Fruit fly (Drosophila melanogaster): ENCODE results near the gene CG46025.
"Not testable (repeated sequence)": the region's sequence is repeated elsewhere in the genome, so short reads cannot be mapped to it uniquely, and the experiment has no call there.

Gene CG46025

dm6 chr2L:7753874-7754273 is at the start of gene CG46025:
Gene CG46025 (plus strand): TSS chr2L:7754174.
- TF ChIP-seq ttk (optimal IDR thresholded peaks at IDR 0.05) (no peak), psq (optimal IDR thresholded peaks at IDR 0.05) (no peak), Myc (optimal IDR thresholded peaks at IDR 0.05) (no peak), insv (optimal IDR thresholded peaks at IDR 0.05) (no peak), Sin3A (optimal IDR thresholded peaks at IDR 0.05) (no peak), h (optimal IDR thresholded peaks at IDR 0.05) (no peak)

- TF ChIP-seq Myc (optimal IDR thresholded peaks at IDR 0.05), result no peak
- TF ChIP-seq h (optimal IDR thresholded peaks at IDR 0.05), result no peak
- TF ChIP-seq ttk (optimal IDR thresholded peaks at IDR 0.05), result no peak
- no peak for TF ChIP-seq psq (optimal IDR thresholded peaks at IDR 0.05)
- TF ChIP-seq Sin3A (optimal IDR thresholded peaks at IDR 0.05), result no peak
- TF ChIP-seq insv (optimal IDR thresholded peaks at IDR 0.05), result no peak
Measured at dm6 chr2L:7710580-7710979, 43.4 kb upstream of the CG46025 start, which contains the start of gene Ntl. Gene Ntl (plus strand): TSS chr2L:7710880.

- no peak for TF ChIP-seq Sin3A (optimal IDR thresholded peaks at IDR 0.05)
- TF ChIP-seq Myc (optimal IDR thresholded peaks at IDR 0.05), result no peak
- TF ChIP-seq psq (optimal IDR thresholded peaks at IDR 0.05), result no peak
- TF ChIP-seq insv (optimal IDR thresholded peaks at IDR 0.05), result no peak
- TF ChIP-seq ttk (optimal IDR thresholded peaks at IDR 0.05), result no peak
- TF ChIP-seq h (optimal IDR thresholded peaks at IDR 0.05), result no peak
Measured at dm6 chr2L:7711034-7711685, 42.8 kb upstream of the CG46025 start.

dm6 chr2L:7716545-7716944 is 37.4 kb upstream of the CG46025 start, which contains the start of gene CG33296:
Gene CG33296 (minus strand): TSS chr2L:7716645.
- TF ChIP-seq h (optimal IDR thresholded peaks at IDR 0.05) (no peak), Sin3A (optimal IDR thresholded peaks at IDR 0.05) (no peak), insv (optimal IDR thresholded peaks at IDR 0.05) (no peak), Myc (optimal IDR thresholded peaks at IDR 0.05) (no peak)

- TF ChIP-seq insv (optimal IDR thresholded peaks at IDR 0.05), result no peak
- TF ChIP-seq psq (optimal IDR thresholded peaks at IDR 0.05), result no peak
- TF ChIP-seq Sin3A (optimal IDR thresholded peaks at IDR 0.05), result no peak
- no peak for TF ChIP-seq Myc (optimal IDR thresholded peaks at IDR 0.05)
- TF ChIP-seq h (optimal IDR thresholded peaks at IDR 0.05), result no peak
- TF ChIP-seq ttk (optimal IDR thresholded peaks at IDR 0.05), result no peak
Measured at dm6 chr2L:7719387-7719786, 34.6 kb upstream of the CG46025 start, which contains the start of gene CG13793. Gene CG13793 (minus strand): TSS chr2L:7719487.

dm6 chr2L:7722102-7722501 is 31.9 kb upstream of the CG46025 start:
- TF ChIP-seq Sin3A (optimal IDR thresholded peaks at IDR 0.05) (no peak), h (optimal IDR thresholded peaks at IDR 0.05) (no peak), ttk (optimal IDR thresholded peaks at IDR 0.05) (no peak), psq (optimal IDR thresholded peaks at IDR 0.05) (no peak), Myc (optimal IDR thresholded peaks at IDR 0.05) (no peak), insv (optimal IDR thresholded peaks at IDR 0.05) (no peak)

- TF ChIP-seq Sin3A (optimal IDR thresholded peaks at IDR 0.05), result no peak
- no peak for TF ChIP-seq ttk (optimal IDR thresholded peaks at IDR 0.05)
- TF ChIP-seq psq (optimal IDR thresholded peaks at IDR 0.05), result no peak
- TF ChIP-seq Myc (optimal IDR thresholded peaks at IDR 0.05), result no peak
- no peak for TF ChIP-seq insv (optimal IDR thresholded peaks at IDR 0.05)
- no peak for TF ChIP-seq h (optimal IDR thresholded peaks at IDR 0.05)
Measured at dm6 chr2L:7722723-7723122, 31.3 kb upstream of the CG46025 start, which contains the start of gene CG13794. Gene CG13794 (minus strand): TSS chr2L:7722823.

dm6 chr2L:7726268-7726997 is 27.5 kb upstream of the CG46025 start, which contains the start of gene CG13795:
Gene CG13795 (minus strand): TSS chr2L:7726298.
- TF ChIP-seq insv (optimal IDR thresholded peaks at IDR 0.05) (no peak), ttk (optimal IDR thresholded peaks at IDR 0.05) (no peak), h (optimal IDR thresholded peaks at IDR 0.05) (no peak), Sin3A (optimal IDR thresholded peaks at IDR 0.05) (no peak), psq (optimal IDR thresholded peaks at IDR 0.05) (no peak)

- not testable (repeated sequence) for TF ChIP-seq insv, Sin3A, h (optimal IDR thresholded peaks at IDR 0.05)
Measured at dm6 chr2L:7732570-7732969, 21.4 kb upstream of the CG46025 start, which contains the start of gene CG13796. Gene CG13796 (minus strand): TSS chr2L:7732670.

- not testable (repeated sequence) for TF ChIP-seq ttk, Sin3A, h (optimal IDR thresholded peaks at IDR 0.05)
Measured at dm6 chr2L:7738709-7739108, 15.3 kb upstream of the CG46025 start, which contains the start of gene CG31904. Gene CG31904 (minus strand): TSS chr2L:7738809.

dm6 chr2L:7741437-7741836 is 12.5 kb upstream of the CG46025 start, which contains the start of gene Acp1:
Gene Acp1 (minus strand): TSS chr2L:7741537.
- TF ChIP-seq ttk (optimal IDR thresholded peaks at IDR 0.05) (no peak), insv (optimal IDR thresholded peaks at IDR 0.05) (no peak), Sin3A (optimal IDR thresholded peaks at IDR 0.05) (no peak), Myc (optimal IDR thresholded peaks at IDR 0.05) (no peak), h (optimal IDR thresholded peaks at IDR 0.05) (no peak), psq (optimal IDR thresholded peaks at IDR 0.05) (no peak)

dm6 chr2L:7744208-7744607 is 9.8 kb upstream of the CG46025 start:
- TF ChIP-seq insv (optimal IDR thresholded peaks at IDR 0.05) (no peak), psq (optimal IDR thresholded peaks at IDR 0.05) (no peak), Myc (optimal IDR thresholded peaks at IDR 0.05) (no peak), ttk (optimal IDR thresholded peaks at IDR 0.05) (no peak), Sin3A (optimal IDR thresholded peaks at IDR 0.05) (no peak), h (optimal IDR thresholded peaks at IDR 0.05) (no peak)

Measured in Kc167 (cell line).